Fruit fly (Drosophila melanogaster) whole organism, embryonic: ENCODE results near the gene Tcs3.

ENCODE experiments used
- Aef1 ChIP-seq: fragments of 200-800 bp; sonication (Bioruptor generic); IDR thresholded peaks from 3 replicates; pipeline ENCODE4 v1.3.6; 2022; ENCODE audit warnings: missing biosample characterization, missing genetic modification characterization
- Bdp1 ChIP-seq: fragments of 200-800 bp; sonication (Bioruptor generic); optimal IDR thresholded peaks from 3 replicates; lab custom pipeline; 2016; ENCODE audit warnings: missing biosample characterization, missing genetic modification characterization
- CG10543 ChIP-seq: fragments of 200-800 bp; sonication (Bioruptor generic); optimal IDR thresholded peaks from 3 replicates; lab custom pipeline; 2017; ENCODE audit warnings: missing biosample characterization, mild to moderate bottlenecking, missing genetic modification characterization, moderate library complexity
- CG11723 ChIP-seq: fragments of 200-800 bp; sonication (Bioruptor generic); optimal IDR thresholded peaks from 2 replicates; lab custom pipeline; 2017; ENCODE audit warnings: missing biosample characterization, mild to moderate bottlenecking, missing genetic modification characterization
- CG13296 ChIP-seq: fragments of 200-800 bp; sonication (Bioruptor generic); optimal IDR thresholded peaks from 3 replicates; lab custom pipeline; 2018; ENCODE audit warnings: missing biosample characterization, mild to moderate bottlenecking, missing genetic modification characterization
- CG14710 ChIP-seq: fragments of 200-800 bp; sonication (Bioruptor generic); optimal IDR thresholded peaks from 3 replicates; lab custom pipeline; 2019; ENCODE audit warnings: missing biosample characterization, mild to moderate bottlenecking, missing genetic modification characterization, moderate library complexity
- CG14860 ChIP-seq: fragments of 200-800 bp; sonication (Bioruptor generic); IDR thresholded peaks from 3 replicates; pipeline ENCODE4 v1.3.6; 2022; ENCODE audit warnings: missing biosample characterization, missing genetic modification characterization; ENCODE audit not compliant: partially characterized antibody
- CG15073 ChIP-seq: fragments of 200-800 bp; sonication (Bioruptor generic); optimal IDR thresholded peaks from 2 replicates; lab custom pipeline; 2016; ENCODE audit warnings: missing biosample characterization, missing genetic modification characterization
- CG1603 ChIP-seq: fragments of 200-800 bp; sonication (Bioruptor generic); optimal IDR thresholded peaks from 2 replicates; lab custom pipeline; 2019; ENCODE audit warnings: missing biosample characterization, mild to moderate bottlenecking, missing genetic modification characterization, moderate library complexity
- CG1647 ChIP-seq: fragments of 200-800 bp; sonication (Bioruptor generic); optimal IDR thresholded peaks from 3 replicates; lab custom pipeline; 2016; ENCODE audit warnings: missing biosample characterization, missing genetic modification characterization
- CG17802 ChIP-seq: fragments of 200-800 bp; sonication (Bioruptor generic); optimal IDR thresholded peaks from 2 replicates; lab custom pipeline; 2018; ENCODE audit warnings: missing biosample characterization, mild to moderate bottlenecking, missing genetic modification characterization, moderate library complexity
- CG18619 ChIP-seq: fragments of 200-800 bp; sonication (Bioruptor generic); optimal IDR thresholded peaks from 3 replicates; lab custom pipeline; 2017; ENCODE audit warnings: missing biosample characterization, mild to moderate bottlenecking, missing genetic modification characterization
- CG2678 ChIP-seq: fragments of 200-800 bp; sonication (Bioruptor generic); optimal IDR thresholded peaks from 3 replicates; lab custom pipeline; 2019; ENCODE audit warnings: missing biosample characterization, mild to moderate bottlenecking, missing genetic modification characterization, moderate library complexity
- CG31224 ChIP-seq: fragments of 200-800 bp; sonication (Bioruptor generic); IDR thresholded peaks from 2 replicates; pipeline ENCODE4 v1.3.6; 2022; ENCODE audit warnings: missing biosample characterization, missing genetic modification characterization
- CG32532 ChIP-seq: fragments of 200-800 bp; sonication (Bioruptor generic); IDR thresholded peaks from 2 replicates; pipeline ENCODE4 v1.3.6; 2022; ENCODE audit warnings: missing biosample characterization, missing genetic modification characterization
- CG3847 ChIP-seq: fragments of 200-800 bp; sonication (Bioruptor generic); IDR thresholded peaks from 2 replicates; pipeline ENCODE4 v1.3.6; 2022; ENCODE audit warnings: missing biosample characterization, missing genetic modification characterization
- CG8281 ChIP-seq: fragments of 200-800 bp; sonication (Bioruptor generic); optimal IDR thresholded peaks from 2 replicates; lab custom pipeline; 2018; ENCODE audit warnings: missing biosample characterization, mild to moderate bottlenecking, missing genetic modification characterization, moderate library complexity
- CG9797 ChIP-seq: fragments of 200-800 bp; sonication (Bioruptor generic); optimal IDR thresholded peaks from 3 replicates; lab custom pipeline; 2018; ENCODE audit warnings: missing biosample characterization, mild to moderate bottlenecking, missing genetic modification characterization
- CG9932 ChIP-seq: fragments of 200-800 bp; sonication (Bioruptor generic); IDR thresholded peaks from 2 replicates; pipeline ENCODE4 v1.3.6; 2022; ENCODE audit warnings: missing biosample characterization, missing genetic modification characterization
- Dek ChIP-seq: fragments of 200-800 bp; sonication (Bioruptor generic); optimal IDR thresholded peaks from 3 replicates; lab custom pipeline; 2019; ENCODE audit warnings: missing biosample characterization, mild to moderate bottlenecking, missing genetic modification characterization, moderate library complexity
- E2f1 ChIP-seq: fragments of 200-800 bp; sonication (Bioruptor generic); IDR thresholded peaks from 2 replicates; pipeline ENCODE4 v1.3.6; 2022; ENCODE audit warnings: missing biosample characterization, missing genetic modification characterization
- Eip74EF ChIP-seq, 2 experiments: fragments of 200-800 bp in 1 of 2; fragments of >200 bp in 1 of 2; sonication (Bioruptor generic) in 1 of 2; optimal IDR thresholded peaks; 2 replicates each; lab custom pipeline; 2017 to 2019; ENCODE audit warnings: missing biosample characterization in 2 of 2, missing genetic modification characterization in 2 of 2, mild to moderate bottlenecking in 1 of 2, moderate library complexity in 1 of 2
- Fer1 ChIP-seq: fragments of 200-800 bp; sonication (Bioruptor generic); optimal IDR thresholded peaks from 2 replicates; lab custom pipeline; 2017; ENCODE audit warnings: missing biosample characterization, mild to moderate bottlenecking, missing genetic modification characterization
- Gug ChIP-seq: fragments of 200-800 bp; sonication (Bioruptor generic); IDR thresholded peaks from 4 replicates; pipeline ENCODE4 v1.3.6; 2022; ENCODE audit warnings: missing biosample characterization, missing genetic modification characterization
- Hsf ChIP-seq: fragments of 200-800 bp; sonication (Bioruptor generic); optimal IDR thresholded peaks from 3 replicates; lab custom pipeline; 2016; ENCODE audit warnings: missing biosample characterization, missing genetic modification characterization
- Lpt ChIP-seq: fragments of >200 bp; optimal IDR thresholded peaks from 2 replicates; lab custom pipeline; 2018; ENCODE audit warnings: missing biosample characterization, missing genetic modification characterization
- Nf-YA ChIP-seq: fragments of 200-800 bp; sonication (Bioruptor generic); IDR thresholded peaks from 2 replicates; pipeline ENCODE4 v1.3.6; 2022; ENCODE audit warnings: missing biosample characterization, missing genetic modification characterization
- Oli ChIP-seq: fragments of 200-800 bp; sonication (Bioruptor generic); optimal IDR thresholded peaks from 2 replicates; lab custom pipeline; 2018; ENCODE audit warnings: missing biosample characterization, mild to moderate bottlenecking, missing genetic modification characterization, moderate library complexity
- Opbp ChIP-seq: fragments of 200-800 bp; sonication (Bioruptor generic); IDR thresholded peaks from 3 replicates; pipeline ENCODE4 v1.3.6; 2022; ENCODE audit warnings: missing biosample characterization, missing genetic modification characterization; ENCODE audit not compliant: partially characterized antibody
- Side ChIP-seq: fragments of 200-800 bp; sonication (Bioruptor generic); optimal IDR thresholded peaks from 2 replicates; lab custom pipeline; 2016; ENCODE audit warnings: missing biosample characterization, missing genetic modification characterization
- Sox102F ChIP-seq: fragments of 200-800 bp; sonication (Bioruptor generic); optimal IDR thresholded peaks from 2 replicates; lab custom pipeline; 2018; ENCODE audit warnings: missing biosample characterization, mild to moderate bottlenecking, missing genetic modification characterization, moderate library complexity
- Ssrp ChIP-seq: fragments of 200-800 bp; sonication (Bioruptor generic); optimal IDR thresholded peaks from 2 replicates; lab custom pipeline; 2018; ENCODE audit warnings: missing biosample characterization, mild to moderate bottlenecking, missing genetic modification characterization, moderate library complexity
- chinmo ChIP-seq: fragments of 200-800 bp; sonication (Bioruptor generic); IDR thresholded peaks from 4 replicates; pipeline ENCODE4 v1.3.6; 2022; ENCODE audit warnings: missing biosample characterization, missing genetic modification characterization; ENCODE audit not compliant: partially characterized antibody
- ci ChIP-seq: fragments of 200-800 bp; sonication (Bioruptor generic); IDR thresholded peaks from 3 replicates; pipeline ENCODE4 v1.3.6; 2022; ENCODE audit warnings: missing biosample characterization, missing genetic modification characterization
- crp ChIP-seq, 2 experiments: fragments of 200-800 bp; sonication (Bioruptor generic); optimal IDR thresholded peaks; 2 replicates in 1 of 2; 3 replicates in 1 of 2; lab custom pipeline; 2017; ENCODE audit warnings: missing biosample characterization in 2 of 2, missing genetic modification characterization in 2 of 2, mild to moderate bottlenecking in 1 of 2, moderate library complexity in 1 of 2
- ems ChIP-seq: fragments of 200-800 bp; sonication (Bioruptor generic); optimal IDR thresholded peaks from 3 replicates; lab custom pipeline; 2016; ENCODE audit warnings: missing biosample characterization, missing genetic modification characterization
- eyg ChIP-seq: fragments of 200-800 bp; sonication (Bioruptor generic); optimal IDR thresholded peaks from 3 replicates; lab custom pipeline; 2016; ENCODE audit warnings: missing biosample characterization, missing genetic modification characterization
- grau ChIP-seq: fragments of 200-800 bp; optimal IDR thresholded peaks from 3 replicates; lab custom pipeline; 2019; ENCODE audit warnings: missing biosample characterization, mild to moderate bottlenecking, missing genetic modification characterization, moderate library complexity
- grn ChIP-seq: fragments of 200-800 bp; sonication (Bioruptor generic); optimal IDR thresholded peaks from 3 replicates; lab custom pipeline; 2017; ENCODE audit warnings: missing biosample characterization, missing genetic modification characterization
- gro ChIP-seq: fragments of 200-800 bp; sonication (Bioruptor generic); optimal IDR thresholded peaks from 2 replicates; lab custom pipeline; 2016; ENCODE audit warnings: missing biosample characterization, missing genetic modification characterization
- hbn ChIP-seq: fragments of 200-800 bp; sonication (Bioruptor generic); IDR thresholded peaks from 2 replicates; pipeline ENCODE4 v1.3.6; 2022; ENCODE audit warnings: missing biosample characterization, missing genetic modification characterization; ENCODE audit not compliant: partially characterized antibody
- jing ChIP-seq: fragments of 200-800 bp; sonication (Bioruptor generic); optimal IDR thresholded peaks from 2 replicates; lab custom pipeline; 2018; ENCODE audit warnings: missing biosample characterization, mild to moderate bottlenecking, missing genetic modification characterization
- lilli ChIP-seq: fragments of 200-800 bp; sonication (Bioruptor generic); optimal IDR thresholded peaks from 3 replicates; lab custom pipeline; 2016; ENCODE audit warnings: missing biosample characterization, missing genetic modification characterization
- prd ChIP-seq, 3 experiments: fragments of >200 bp in 2 of 3; fragments of 200-800 bp in 1 of 3; sonication (Bioruptor generic) in 1 of 3; optimal IDR thresholded peaks in 2 of 3; IDR thresholded peaks in 1 of 3; 2 replicates in 2 of 3; 3 replicates in 1 of 3; pipeline versions ENCODE4 v1.3.6 to Lab custom; 2017 to 2022; ENCODE audit warnings: missing biosample characterization in 1 of 3, missing genetic modification characterization in 1 of 3
- schlank ChIP-seq: fragments of 200-800 bp; sonication (Bioruptor generic); optimal IDR thresholded peaks from 2 replicates; lab custom pipeline; 2018; ENCODE audit warnings: missing biosample characterization, mild to moderate bottlenecking, missing genetic modification characterization
- sd ChIP-seq: fragments of 200-800 bp; sonication (Bioruptor generic); optimal IDR thresholded peaks from 3 replicates; lab custom pipeline; 2018; ENCODE audit warnings: missing biosample characterization, mild to moderate bottlenecking, missing genetic modification characterization, moderate library complexity
- tio ChIP-seq: fragments of 200-800 bp; sonication (Bioruptor generic); optimal IDR thresholded peaks from 2 replicates; lab custom pipeline; 2017; ENCODE audit warnings: missing biosample characterization, missing genetic modification characterization, inconsistent platforms
- vvl ChIP-seq: fragments of 200-800 bp; sonication (Bioruptor generic); IDR thresholded peaks from 2 replicates; pipeline ENCODE4 v1.3.6; 2022; ENCODE audit warnings: missing biosample characterization, missing genetic modification characterization
- yki ChIP-seq: fragments of >200 bp; optimal IDR thresholded peaks from 3 replicates; lab custom pipeline; 2018

The Tcs3 gene

DNA sequence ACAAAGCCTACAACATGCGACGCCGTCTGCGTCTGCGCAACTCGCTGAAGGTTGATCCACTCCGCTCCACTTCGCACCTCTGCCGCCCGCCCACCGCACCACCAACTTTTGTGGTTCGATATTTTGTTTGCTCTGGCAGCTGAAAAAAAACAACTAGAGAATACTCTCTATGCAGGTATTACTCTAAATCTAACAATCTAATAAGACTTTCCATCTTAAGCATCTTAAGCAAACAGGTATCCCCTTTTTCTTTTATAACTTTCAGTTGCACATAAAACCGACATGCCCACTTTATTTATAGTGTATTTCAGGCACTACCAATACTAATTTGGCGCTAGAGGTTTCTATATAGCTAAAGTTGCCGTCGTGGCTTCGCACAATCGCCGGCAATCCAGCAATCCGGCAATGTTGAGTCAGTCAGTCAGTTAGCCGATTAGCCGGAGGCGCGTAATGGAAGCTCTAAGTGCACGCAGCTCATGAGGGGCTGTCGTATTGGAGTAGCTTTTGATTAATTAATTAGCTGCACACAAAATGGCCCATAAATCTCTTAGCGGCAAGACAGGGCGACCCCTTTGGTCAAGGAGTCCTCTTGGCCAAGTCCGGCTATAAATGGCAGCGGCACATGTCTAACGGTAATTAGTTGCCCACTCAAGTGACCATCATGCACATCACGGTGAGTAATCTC lies 23.4 kb upstream of the Tcs3 start, which contains the start of gene CG13058 (continued):
- no peak for TF ChIP-seq CG14860 (GFP tag; lab: Robert Waterston, UW)
- TF ChIP-seq Lpt: no peak
- no peak for TF ChIP-seq gro (GFP tag; lab: Kevin White, UChicago)
- peak; percentile 31 for TF ChIP-seq CG10543
- TF ChIP-seq grau (tag; lab: Kevin White, UChicago): peak; percentile 79
- TF ChIP-seq tio (GFP tag; lab: Kevin White, UChicago): peak; percentile 2
- peak; percentile 77 for TF ChIP-seq CG3847 (GFP tag; lab: Robert Waterston, UW)
- no peak for TF ChIP-seq CG15073 (GFP tag; lab: Kevin White, UChicago)
- TF ChIP-seq CG32532: no peak
- TF ChIP-seq Hsf (GFP tag; lab: Kevin White, UChicago): peak; percentile 57
- TF ChIP-seq CG11723 (GFP tag; lab: Kevin White, UChicago): peak; percentile 24
- peak; percentile 84 for TF ChIP-seq Fer1 (GFP tag; lab: Kevin White, UChicago)
- peak; percentile 61 for TF ChIP-seq CG18619 (GFP tag; lab: Kevin White, UChicago)
- no peak for TF ChIP-seq vvl (GFP tag; lab: Robert Waterston, UW)
- peak in 1 of 2 experiments; percentile 15 for TF ChIP-seq crp (GFP tag; optimal IDR thresholded peaks at IDR 0.05; lab: Kevin White, UChicago)
- TF ChIP-seq ems: no peak
- TF ChIP-seq Oli (tag; lab: Kevin White, UChicago): peak; percentile 74
- peak; percentile 68 for TF ChIP-seq lilli (GFP tag; lab: Kevin White, UChicago)
- peak; percentile 8 for TF ChIP-seq sd (tag; lab: Kevin White, UChicago)
- TF ChIP-seq Gug: no peak
- no peak for TF ChIP-seq grn (GFP tag; lab: Kevin White, UChicago)
- no peak for TF ChIP-seq Ssrp (tag; lab: Kevin White, UChicago)
- TF ChIP-seq CG1603 (tag; lab: Kevin White, UChicago): peak; percentile 28
- TF ChIP-seq Nf-YA (GFP tag; lab: Robert Waterston, UW): peak; percentile 54
- no peak for TF ChIP-seq Opbp (GFP tag; lab: Robert Waterston, UW)
- TF ChIP-seq Bdp1: peak; percentile 10
- TF ChIP-seq Sox102F: peak; percentile 75
- peak; percentile 72 for TF ChIP-seq CG13296 (GFP tag; lab: Kevin White, UChicago)
- TF ChIP-seq CG14710 (tag; lab: Kevin White, UChicago): no peak
- peak; percentile 77 for TF ChIP-seq CG9932
- TF ChIP-seq ci: peak; percentile 75
- TF ChIP-seq CG1647: peak; percentile 44
- TF ChIP-seq Side (GFP tag; lab: Kevin White, UChicago): no peak
- TF ChIP-seq schlank (tag; lab: Kevin White, UChicago): no peak
- TF ChIP-seq Aef1 (GFP tag; lab: Robert Waterston, UW): peak; percentile 64
- TF ChIP-seq E2f1 (GFP tag; lab: Robert Waterston, UW): no peak
- peak; percentile 78 for TF ChIP-seq CG2678
- no peak for TF ChIP-seq CG31224 (GFP tag; lab: Robert Waterston, UW)
- no peak for TF ChIP-seq CG9797
- peak; percentile 79 for TF ChIP-seq CG8281
- TF ChIP-seq hbn (GFP tag; lab: Robert Waterston, UW): no peak
- no peak for TF ChIP-seq CG17802 (tag; lab: Kevin White, UChicago)
- peak; percentile 60 for TF ChIP-seq Dek (tag; lab: Kevin White, UChicago)
- TF ChIP-seq jing (GFP tag; lab: Kevin White, UChicago): peak; percentile 42
- no peak for TF ChIP-seq prd (optimal IDR thresholded peaks at IDR 0.05; lab: Kevin White, UChicago)
- no peak; the same call in 2 of the 3 replicates for TF ChIP-seq prd (GFP tag; IDR thresholded peaks at IDR 0.05; lab: Robert Waterston, UW)
- no peak for TF ChIP-seq eyg (GFP tag; lab: Kevin White, UChicago)
- TF ChIP-seq yki (lab: Kevin White, UChicago): no peak
- TF ChIP-seq chinmo (GFP tag; lab: Robert Waterston, UW): no peak
- TF ChIP-seq Eip74EF (GFP tag; optimal IDR thresholded peaks at IDR 0.05; lab: Kevin White, UChicago): peak in 1 of 2 experiments; percentile 15
